Fruit fly (Drosophila melanogaster) whole organism, wandering third instar larva: ENCODE data around the gene CG5521.

Source experiments
- Abd-B ChIP-seq: fragments of >200 bp; optimal IDR thresholded peaks from 2 replicates; lab custom pipeline; 2017; ENCODE audit warnings: missing biosample characterization, missing genetic modification characterization
- Dfd ChIP-seq: fragments of >200 bp; optimal IDR thresholded peaks from 2 replicates; lab custom pipeline; 2017; ENCODE audit warnings: missing biosample characterization, missing genetic modification characterization
- GATAd ChIP-seq: sonication (Bioruptor generic); optimal IDR thresholded peaks from 2 replicates; lab custom pipeline; 2016; ENCODE audit warnings: missing biosample characterization, missing genetic modification characterization
- Hr78 ChIP-seq: fragments of >200 bp; optimal IDR thresholded peaks from 2 replicates; lab custom pipeline; 2017; ENCODE audit warnings: missing biosample characterization, missing genetic modification characterization
- br ChIP-seq: fragments of 200-800 bp; sonication (Bioruptor generic); optimal IDR thresholded peaks from 2 replicates; lab custom pipeline; 2016; ENCODE audit warnings: missing biosample characterization, missing genetic modification characterization
- dl ChIP-seq, 2 experiments: fragments of 175-275, 200-275 bp in 1 of 2; fragments of 200-275 bp in 1 of 2; sonication (Bioruptor generic); optimal IDR thresholded peaks; lab custom pipeline; 2018; ENCODE audit warnings: mild to moderate bottlenecking in 2 of 2, missing biosample characterization in 2 of 2, missing genetic modification characterization in 2 of 2, moderate library complexity in 2 of 2; ENCODE audit not compliant: partially characterized antibody in 2 of 2, insufficient read depth in 1 of 2
- psq ChIP-seq: fragments of 200-800 bp; sonication (Bioruptor generic); optimal IDR thresholded peaks from 3 replicates; lab custom pipeline; 2017; ENCODE audit warnings: missing biosample characterization, mild to moderate bottlenecking, missing genetic modification characterization, moderate library complexity
- usp ChIP-seq: fragments of >200 bp; optimal IDR thresholded peaks from 2 replicates; lab custom pipeline; 2017; ENCODE audit warnings: missing biosample characterization, missing genetic modification characterization

dm6 chr3R:26984437-26984836, 17.7 kb downstream of the CG5521 start:
- TF ChIP-seq usp (GFP tag; lab: Kevin White, UChicago): no peak
- TF ChIP-seq Dfd: no peak
- no peak for TF ChIP-seq GATAd (GFP tag; lab: Kevin White, UChicago)
- TF ChIP-seq Hr78 (GFP tag; lab: Kevin White, UChicago): no peak
- TF ChIP-seq Abd-B: no peak
- no peak for TF ChIP-seq dl (GFP tag; optimal IDR thresholded peaks at IDR 0.05; lab: Kevin White, UChicago; ENCODE audit: insufficient read depth in 1 of 2, partially characterized antibody in 2 of 2)
- no peak for TF ChIP-seq br (GFP tag; lab: Kevin White, UChicago)
- TF ChIP-seq psq: no peak
